Worm (Caenorhabditis elegans) whole organism, L1 larva: ENCODE results near the gene C27D9.2.

Experiments
- C34B4.2 ChIP-seq: sonication (generic microtip); optimal IDR thresholded peaks from 2 replicates; lab custom pipeline; 2017; ENCODE audit warnings: mild to moderate bottlenecking, missing genetic modification characterization, missing compliant biosample characterization
- F16B12.6 ChIP-seq: fragments of 150-350 bp; optimal IDR thresholded peaks from 2 replicates; lab custom pipeline; 2014; ENCODE audit warnings: missing biosample characterization, missing genetic modification characterization
- Y116A8C.19 ChIP-seq: sonication (generic microtip); optimal IDR thresholded peaks from 2 replicates; lab custom pipeline; 2016; ENCODE audit warnings: missing compliant biosample characterization, missing genetic modification characterization, borderline replicate concordance
- ceh-88 ChIP-seq: fragments of 200-800 bp; sonication (Bioruptor generic); IDR thresholded peaks from 2 replicates; pipeline ENCODE4 v1.3.6; 2022; ENCODE audit warnings: missing genetic modification characterization, missing compliant biosample characterization
- ceh-90 ChIP-seq: sonication (generic microtip); optimal IDR thresholded peaks from 2 replicates; lab custom pipeline; 2016; ENCODE audit warnings: missing genetic modification characterization, missing compliant biosample characterization
- dsc-1 ChIP-seq: sonication (generic microtip); optimal IDR thresholded peaks from 2 replicates; lab custom pipeline; 2016; ENCODE audit warnings: mild to moderate bottlenecking, missing genetic modification characterization, missing compliant biosample characterization
- efl-1 ChIP-seq, 4 experiments: fragments of 150-350 bp; optimal IDR thresholded peaks in 3 of 4; peaks in 1 of 4; 1 replicate in 1 of 4; 2 replicates in 3 of 4; lab custom pipeline; 2014; ENCODE audit warnings: missing biosample characterization in 2 of 4, missing genetic modification characterization in 2 of 4, missing genetic modification reagents in 2 of 4
- efl-3 ChIP-seq: fragments of 200-800 bp; sonication (Bioruptor generic); optimal IDR thresholded peaks from 2 replicates; lab custom pipeline; 2018; ENCODE audit warnings: mild to moderate bottlenecking, missing genetic modification characterization, missing compliant biosample characterization
- elt-2 ChIP-seq: sonication (generic microtip); optimal IDR thresholded peaks from 2 replicates; lab custom pipeline; 2016; ENCODE audit warnings: missing genetic modification characterization, mild to moderate bottlenecking, inconsistent platforms, missing compliant biosample characterization, missing genetic modification reagents
- elt-3 ChIP-seq, 6 experiments: fragments of 150-350 bp in 1 of 6; sonication (generic microtip); optimal IDR thresholded peaks; 2 replicates each; lab custom pipeline; 2017 to 2018; ENCODE audit warnings: missing biosample characterization in 6 of 6, missing genetic modification characterization in 6 of 6, inconsistent platforms in 1 of 6
- fkh-10 ChIP-seq: sonication (generic microtip); optimal IDR thresholded peaks from 2 replicates; lab custom pipeline; 2017; ENCODE audit warnings: missing biosample characterization, missing genetic modification reagents, missing genetic modification characterization
- fkh-4 ChIP-seq: sonication (generic microtip); optimal IDR thresholded peaks from 2 replicates; lab custom pipeline; 2016; ENCODE audit warnings: missing compliant biosample characterization, missing genetic modification characterization, borderline replicate concordance
- hlh-4 ChIP-seq: sonication (generic microtip); optimal IDR thresholded peaks from 2 replicates; lab custom pipeline; 2016; ENCODE audit warnings: mild to moderate bottlenecking, missing genetic modification characterization, missing compliant biosample characterization
- hpl-2 ChIP-seq: fragments of 150-350 bp; optimal IDR thresholded peaks from 2 replicates; lab custom pipeline; 2014; ENCODE audit warnings: missing biosample characterization, missing genetic modification reagents, missing genetic modification characterization
- irx-1 ChIP-seq: sonication (generic microtip); optimal IDR thresholded peaks from 2 replicates; lab custom pipeline; 2016; ENCODE audit warnings: missing genetic modification characterization, missing compliant biosample characterization
- jun-1 ChIP-seq: fragments of 150-350 bp; optimal IDR thresholded peaks from 2 replicates; lab custom pipeline; 2014; ENCODE audit warnings: missing biosample characterization, missing genetic modification reagents, missing genetic modification characterization
- lin-13 ChIP-seq: fragments of 150-350 bp; optimal IDR thresholded peaks from 2 replicates; lab custom pipeline; 2014; ENCODE audit warnings: missing biosample characterization, missing genetic modification reagents, missing genetic modification characterization
- lin-14 ChIP-seq: fragments of 200-800 bp; sonication (Bioruptor generic); optimal IDR thresholded peaks from 2 replicates; lab custom pipeline; 2018; ENCODE audit warnings: mild to moderate bottlenecking, missing genetic modification characterization, moderate library complexity, missing compliant biosample characterization
- lin-35 ChIP-seq, 2 experiments: fragments of 150-350 bp; optimal IDR thresholded peaks; 2 replicates each; lab custom pipeline; 2014; ENCODE audit warnings: missing biosample characterization in 2 of 2, missing genetic modification characterization in 2 of 2, missing genetic modification reagents in 2 of 2
- lin-39 ChIP-seq: fragments of 150-350 bp; optimal IDR thresholded peaks from 2 replicates; lab custom pipeline; 2014; ENCODE audit warnings: missing biosample characterization, missing genetic modification reagents, missing genetic modification characterization
- lir-3 ChIP-seq: sonication (generic microtip); optimal IDR thresholded peaks from 2 replicates; lab custom pipeline; 2016; ENCODE audit warnings: mild to moderate bottlenecking, missing genetic modification characterization, moderate library complexity, missing compliant biosample characterization; ENCODE audit not compliant: poor library complexity
- lsy-2 ChIP-seq, 2 experiments: fragments of 150-350 bp; optimal IDR thresholded peaks; 2 replicates each; lab custom pipeline; 2014; ENCODE audit warnings: missing biosample characterization in 2 of 2, missing genetic modification characterization in 2 of 2
- mdl-1 ChIP-seq, 2 experiments: fragments of 150-350 bp; optimal IDR thresholded peaks; 2 replicates each; lab custom pipeline; 2014 to 2017; ENCODE audit warnings: missing biosample characterization in 2 of 2, missing genetic modification characterization in 2 of 2, inconsistent platforms in 1 of 2
- nhr-11 ChIP-seq: fragments of 150-350 bp; optimal IDR thresholded peaks from 2 replicates; lab custom pipeline; 2014; ENCODE audit warnings: missing biosample characterization, missing genetic modification characterization
- nhr-19 ChIP-seq: fragments of 200-800 bp; sonication (Bioruptor generic); conservative IDR thresholded peaks from 2 replicates; pipeline ENCODE4 v1.3.6; 2022; ENCODE audit warnings: missing genetic modification characterization, missing compliant biosample characterization
- nhr-20 ChIP-seq: sonication (generic microtip); optimal IDR thresholded peaks from 2 replicates; lab custom pipeline; 2016; ENCODE audit warnings: mild to moderate bottlenecking, missing genetic modification characterization, missing compliant biosample characterization
- nhr-47 ChIP-seq: sonication (generic microtip); optimal IDR thresholded peaks from 2 replicates; lab custom pipeline; 2016; ENCODE audit warnings: mild to moderate bottlenecking, missing genetic modification characterization, moderate library complexity, missing compliant biosample characterization
- nhr-71 ChIP-seq: sonication (generic microtip); optimal IDR thresholded peaks from 2 replicates; lab custom pipeline; 2016; ENCODE audit warnings: mild to moderate bottlenecking, missing genetic modification characterization, moderate library complexity, missing compliant biosample characterization
- nhr-76 ChIP-seq: sonication (generic microtip); optimal IDR thresholded peaks from 2 replicates; lab custom pipeline; 2017; ENCODE audit warnings: missing biosample characterization, missing genetic modification characterization
- nhr-77 ChIP-seq: fragments of 150-350 bp; optimal IDR thresholded peaks from 2 replicates; lab custom pipeline; 2014; ENCODE audit warnings: missing biosample characterization, missing genetic modification characterization
- nhr-84 ChIP-seq: sonication (generic microtip); optimal IDR thresholded peaks from 2 replicates; lab custom pipeline; 2017; ENCODE audit warnings: missing biosample characterization, missing genetic modification characterization
- nhr-85 ChIP-seq: sonication (generic microtip); peaks from one replicate; lab custom pipeline; 2016; ENCODE audit warnings: missing genetic modification characterization, inconsistent platforms, missing compliant biosample characterization
- nhr-90 ChIP-seq: sonication (generic microtip); optimal IDR thresholded peaks from 2 replicates; lab custom pipeline; 2016; ENCODE audit warnings: mild to moderate bottlenecking, missing genetic modification characterization, missing compliant biosample characterization; ENCODE audit not compliant: poor library complexity
- pax-3 ChIP-seq: fragments of 200-800 bp; sonication (Bioruptor generic); optimal IDR thresholded peaks from 2 replicates; lab custom pipeline; 2018; ENCODE audit warnings: mild to moderate bottlenecking, missing genetic modification characterization, moderate library complexity, missing compliant biosample characterization
- pqm-1 ChIP-seq: sonication (generic microtip); optimal IDR thresholded peaks from 3 replicates; lab custom pipeline; 2017; ENCODE audit warnings: missing biosample characterization, missing genetic modification characterization
- rnt-1 ChIP-seq: sonication (generic microtip); optimal IDR thresholded peaks from 2 replicates; lab custom pipeline; 2016; ENCODE audit warnings: mild to moderate bottlenecking, missing genetic modification characterization, moderate library complexity, missing compliant biosample characterization
- skn-1 ChIP-seq: fragments of 150-350 bp; optimal IDR thresholded peaks from 2 replicates; lab custom pipeline; 2014; ENCODE audit warnings: missing biosample characterization, missing genetic modification characterization
- snpc-4 ChIP-seq: fragments of 150-350 bp; optimal IDR thresholded peaks from 2 replicates; lab custom pipeline; 2014; ENCODE audit warnings: missing biosample characterization, missing genetic modification characterization
- sox-4 ChIP-seq: sonication (generic microtip); optimal IDR thresholded peaks from 2 replicates; lab custom pipeline; 2016; ENCODE audit warnings: missing genetic modification characterization, missing compliant biosample characterization
- sup-37 ChIP-seq: fragments of 200-800 bp; sonication (Bioruptor generic); optimal IDR thresholded peaks from 2 replicates; lab custom pipeline; 2018; ENCODE audit warnings: mild to moderate bottlenecking, missing genetic modification characterization, missing compliant biosample characterization
- swsn-7 ChIP-seq: sonication (generic microtip); optimal IDR thresholded peaks from 2 replicates; lab custom pipeline; 2016; ENCODE audit warnings: missing genetic modification characterization, missing compliant biosample characterization
- tbx-2 ChIP-seq: sonication (generic microtip); optimal IDR thresholded peaks from 2 replicates; lab custom pipeline; 2016; ENCODE audit warnings: missing genetic modification characterization, missing compliant biosample characterization
- tlp-1 ChIP-seq: fragments of 150-350 bp; optimal IDR thresholded peaks from 2 replicates; lab custom pipeline; 2014; ENCODE audit warnings: missing biosample characterization, missing genetic modification characterization
- unc-86 ChIP-seq: sonication (generic microtip); optimal IDR thresholded peaks from 2 replicates; lab custom pipeline; 2016; ENCODE audit warnings: missing genetic modification characterization, missing compliant biosample characterization
- unc-98 ChIP-seq: fragments of 200-800 bp; sonication (Bioruptor generic); IDR thresholded peaks from 2 replicates; pipeline ENCODE4 v1.3.6; 2022; ENCODE audit warnings: missing genetic modification characterization, missing compliant biosample characterization
- vab-15 ChIP-seq: sonication (generic microtip); optimal IDR thresholded peaks from 2 replicates; lab custom pipeline; 2017; ENCODE audit warnings: missing genotype, mild to moderate bottlenecking, missing genetic modification characterization, missing compliant biosample characterization
- xbp-1 ChIP-seq: sonication (generic microtip); optimal IDR thresholded peaks from 2 replicates; lab custom pipeline; 2016; ENCODE audit warnings: missing genetic modification characterization, missing compliant biosample characterization
- zag-1 ChIP-seq: fragments of 150-350 bp; optimal IDR thresholded peaks from 2 replicates; lab custom pipeline; 2014; ENCODE audit warnings: missing biosample characterization, missing genetic modification characterization
- zip-4 ChIP-seq: fragments of 200-800 bp; sonication (Bioruptor generic); optimal IDR thresholded peaks from 2 replicates; lab custom pipeline; 2018; ENCODE audit warnings: mild to moderate bottlenecking, missing genetic modification characterization, moderate library complexity, missing compliant biosample characterization
- ztf-11 ChIP-seq, 2 experiments: sonication (generic microtip); optimal IDR thresholded peaks; 2 replicates each; lab custom pipeline; 2016 to 2017; ENCODE audit warnings: missing genetic modification characterization in 2 of 2, missing biosample characterization in 1 of 2, missing compliant biosample characterization in 1 of 2

Gene C27D9.2

DNA sequence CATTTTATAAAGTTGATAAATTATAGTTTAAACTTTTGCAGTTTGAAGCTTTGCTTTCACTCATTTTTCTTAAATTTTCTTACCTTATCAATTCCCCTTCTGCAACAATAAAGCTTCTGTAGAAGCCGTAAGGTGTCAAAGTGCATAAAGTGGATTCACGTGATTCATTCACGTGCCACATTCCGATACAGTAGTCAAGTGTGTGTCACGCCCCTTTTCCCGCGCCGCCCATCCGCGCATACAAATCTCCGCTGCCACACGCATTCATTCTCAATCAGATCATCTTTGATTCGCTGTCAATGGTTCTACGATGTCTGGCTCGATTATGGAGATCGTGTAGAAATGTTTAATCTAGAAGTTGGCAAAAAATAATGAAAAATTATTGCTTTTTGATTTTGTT, 9.6 kb downstream of the C27D9.2 start (continued):
- TF ChIP-seq ztf-11 (tag; optimal IDR thresholded peaks at IDR 0.05; lab: Kevin White, UChicago) (no peak), efl-1 (optimal IDR thresholded peaks at IDR 0.05; lab: Kevin White, UChicago) (no peak), efl-1 (GFP tag; optimal IDR thresholded peaks at IDR 0.05 in 1 of 2; lab: Kevin White, UChicago) (no peak), nhr-20 (tag; lab: Kevin White, UChicago) (peak; percentile 24), efl-3 (GFP tag; lab: Kevin White, UChicago) (no peak), lin-14 (GFP tag; lab: Kevin White, UChicago) (peak; percentile 19), lir-3 (no peak), nhr-19 (peak; percentile 40), nhr-77 (tag; lab: Kevin White, UChicago) (no peak), pqm-1 (tag; lab: Kevin White, UChicago) (no peak), nhr-85 (tag; lab: Kevin White, UChicago) (peak; percentile 84), F16B12.6 (tag; lab: Kevin White, UChicago) (no peak), zag-1 (tag; lab: Kevin White, UChicago) (no peak), dsc-1 (tag; lab: Kevin White, UChicago) (no peak), nhr-47 (peak; percentile 30), Y116A8C.19 (tag; lab: Kevin White, UChicago) (no peak), fkh-4 (no peak), elt-3 (tag; optimal IDR thresholded peaks at IDR 0.05; lab: Kevin White, UChicago) (peak in 2 of 6 experiments; percentile 13 to 55), nhr-84 (tag; lab: Kevin White, UChicago) (no peak), mdl-1 (tag; optimal IDR thresholded peaks at IDR 0.05; lab: Kevin White, UChicago) (peak in 1 of 2 experiments; percentile 44), ceh-90 (tag; lab: Kevin White, UChicago) (no peak), unc-86 (tag; lab: Kevin White, UChicago) (no peak), sup-37 (GFP tag; lab: Kevin White, UChicago) (no peak), lin-35 (GFP tag; optimal IDR thresholded peaks at IDR 0.05; lab: Kevin White, UChicago) (peak in 1 of 2 experiments; percentile 8), skn-1 (tag; lab: Kevin White, UChicago) (no peak), jun-1 (no peak), pax-3 (no peak), elt-2 (no peak), xbp-1 (tag; lab: Kevin White, UChicago) (no peak), sox-4 (tag; lab: Kevin White, UChicago) (no peak), C34B4.2 (tag; lab: Kevin White, UChicago) (no peak), swsn-7 (tag; lab: Kevin White, UChicago) (no peak), lin-39 (no peak)

DNA sequence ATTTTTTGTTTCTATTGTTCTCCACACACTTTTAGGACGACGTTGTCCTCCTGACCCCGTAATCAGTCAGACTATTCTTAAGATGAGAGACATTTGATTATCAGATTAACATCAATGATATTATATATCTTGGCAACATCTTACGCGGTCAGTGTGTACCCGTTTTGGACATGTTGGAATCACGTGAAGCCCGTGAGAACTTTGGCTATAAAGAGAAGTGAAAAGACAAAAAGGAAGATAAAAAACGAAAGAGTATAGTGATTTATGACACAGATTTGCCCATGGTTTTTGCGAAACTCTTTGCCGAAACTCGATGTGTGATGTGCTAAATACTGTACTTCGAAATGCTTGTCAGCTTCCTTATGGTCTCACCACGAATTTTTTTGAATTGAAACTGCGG, 11.4 kb downstream of the C27D9.2 start:
- no peak for TF ChIP-seq rnt-1 (tag; lab: Kevin White, UChicago)
- TF ChIP-seq vab-15 (tag; lab: Kevin White, UChicago), result no peak
- no peak for TF ChIP-seq lir-3
- no peak for TF ChIP-seq sup-37 (GFP tag; lab: Kevin White, UChicago)
- no peak for TF ChIP-seq nhr-76
- peak; percentile 38 for TF ChIP-seq nhr-11 (tag; lab: Kevin White, UChicago)
- no peak for TF ChIP-seq zip-4 (GFP tag; lab: Kevin White, UChicago)
- peak; percentile 4 to 98 (median 80) for TF ChIP-seq elt-3 (tag; optimal IDR thresholded peaks at IDR 0.05; lab: Kevin White, UChicago)
- no peak for TF ChIP-seq ceh-88 (GFP tag; lab: Robert Waterston, UW)
- TF ChIP-seq xbp-1 (tag; lab: Kevin White, UChicago), result no peak
- TF ChIP-seq lin-13 (GFP tag; lab: Kevin White, UChicago), result no peak
- no peak for TF ChIP-seq pax-3
- no peak for TF ChIP-seq C34B4.2 (tag; lab: Kevin White, UChicago)
- TF ChIP-seq nhr-90 (tag; lab: Kevin White, UChicago), result peak; percentile 79
- TF ChIP-seq skn-1 (tag; lab: Kevin White, UChicago), result no peak
- peak; percentile 63 for TF ChIP-seq tbx-2 (tag; lab: Kevin White, UChicago)
- TF ChIP-seq sox-4 (tag; lab: Kevin White, UChicago), result no peak
- peak; percentile 82 for TF ChIP-seq nhr-20 (tag; lab: Kevin White, UChicago)
- TF ChIP-seq jun-1, result no peak
- no peak for TF ChIP-seq tlp-1 (tag; lab: Kevin White, UChicago)
- no peak for TF ChIP-seq irx-1 (tag; lab: Kevin White, UChicago)
- TF ChIP-seq lsy-2 (tag; optimal IDR thresholded peaks at IDR 0.05; lab: Kevin White, UChicago), result peak in 1 of 2 experiments; percentile 38
- TF ChIP-seq hpl-2, result no peak
- TF ChIP-seq fkh-4, result no peak
- no peak for TF ChIP-seq unc-98 (GFP tag; lab: Robert Waterston, UW)
- no peak for TF ChIP-seq fkh-10 (GFP tag; lab: Kevin White, UChicago)
- no peak for TF ChIP-seq Y116A8C.19 (tag; lab: Kevin White, UChicago)
- TF ChIP-seq elt-2, result no peak
- peak; percentile 79 for TF ChIP-seq nhr-71 (tag; lab: Kevin White, UChicago)
- TF ChIP-seq hlh-4 (tag; lab: Kevin White, UChicago), result no peak
- no peak for TF ChIP-seq efl-3 (GFP tag; lab: Kevin White, UChicago)
- TF ChIP-seq snpc-4 (tag; lab: Kevin White, UChicago), result no peak
